Worm (Caenorhabditis elegans) whole organism, late embryonic: ENCODE data around the gene math-25.

Experiments used
- F13H6.1 ChIP-seq: sonication (generic microtip); optimal IDR thresholded peaks from 2 replicates; lab custom pipeline; 2016; ENCODE audit warnings: missing genetic modification characterization, missing compliant biosample characterization
- T23F11.4 ChIP-seq: fragments of 200-800 bp; sonication (Bioruptor generic); optimal IDR thresholded peaks from 2 replicates; lab custom pipeline; 2018; ENCODE audit warnings: mild to moderate bottlenecking, missing genetic modification characterization, missing compliant biosample characterization
- ama-1 ChIP-seq: fragments of 150-350 bp; optimal IDR thresholded peaks from 2 replicates; lab custom pipeline; 2014
- ceh-9 ChIP-seq: sonication (generic microtip); optimal IDR thresholded peaks from 2 replicates; lab custom pipeline; 2016; ENCODE audit warnings: mild to moderate bottlenecking, missing genetic modification characterization, inconsistent platforms, missing compliant biosample characterization
- dve-1 ChIP-seq: sonication (generic microtip); optimal IDR thresholded peaks from 2 replicates; lab custom pipeline; 2017; ENCODE audit warnings: antibody characterized with exemption, mild to moderate bottlenecking, missing genetic modification characterization, missing compliant biosample characterization
- hlh-15 ChIP-seq: sonication (generic microtip); optimal IDR thresholded peaks from 2 replicates; lab custom pipeline; 2016; ENCODE audit warnings: missing genetic modification characterization, missing compliant biosample characterization
- nfya-1 ChIP-seq: sonication (generic microtip); optimal IDR thresholded peaks from 2 replicates; lab custom pipeline; 2017; ENCODE audit warnings: missing genetic modification characterization, mild to moderate bottlenecking, missing compliant biosample characterization, antibody characterized with exemption, moderate library complexity
- nhr-11 ChIP-seq: fragments of 150-350 bp; optimal IDR thresholded peaks from 2 replicates; lab custom pipeline; 2014; ENCODE audit warnings: missing biosample characterization, missing genetic modification characterization
- pag-3 ChIP-seq: sonication (generic microtip); optimal IDR thresholded peaks from 2 replicates; lab custom pipeline; 2016; ENCODE audit warnings: missing compliant biosample characterization, missing genetic modification characterization, borderline replicate concordance
- pha-4 ChIP-seq: fragments of 150-350 bp; optimal IDR thresholded peaks from 2 replicates; lab custom pipeline; 2018; ENCODE audit warnings: missing biosample characterization, missing genetic modification reagents, missing genetic modification characterization
- zip-5 ChIP-seq: sonication (generic microtip); optimal IDR thresholded peaks from 2 replicates; lab custom pipeline; 2016; ENCODE audit warnings: missing genetic modification characterization, missing compliant biosample characterization

DNA sequence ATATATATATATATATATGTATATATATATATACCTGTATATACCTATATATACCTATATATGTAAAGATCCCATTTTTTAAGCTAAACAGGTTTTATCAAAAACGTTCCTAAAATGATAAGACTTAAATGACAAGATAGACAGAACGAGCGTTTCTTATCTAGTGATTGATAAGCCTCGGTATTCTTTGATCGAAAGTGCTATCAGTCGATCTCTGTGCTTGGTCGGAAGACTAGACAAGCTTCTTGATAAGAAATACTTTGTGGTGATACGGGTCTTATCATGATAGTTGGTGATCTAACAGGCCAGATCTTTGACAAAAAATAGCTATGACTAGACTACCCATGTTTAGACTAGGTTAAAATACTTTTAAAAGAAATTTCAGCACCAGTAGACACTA, 44.1 kb upstream of the math-25 start:
- TF ChIP-seq nfya-1 (no peak), F13H6.1 (tag; lab: Kevin White, UChicago) (no peak), hlh-15 (tag; lab: Kevin White, UChicago) (no peak), nhr-11 (no peak), pha-4 (tag; lab: Kevin White, UChicago) (no peak), ama-1 (no peak), pag-3 (tag; lab: Kevin White, UChicago) (no peak), T23F11.4 (GFP tag; lab: Kevin White, UChicago) (no peak), dve-1 (tag; lab: Kevin White, UChicago) (no peak), zip-5 (no peak), ceh-9 (tag; lab: Kevin White, UChicago) (no peak)
